Worm (Caenorhabditis elegans) whole organism, midembryonic: ENCODE data around the gene nonu-1.

Experiments
- T22C8.4 ChIP-seq: fragments of 200-800 bp; sonication (Bioruptor generic); IDR thresholded peaks from 2 replicates; pipeline ENCODE4 v1.3.6; 2022; ENCODE audit warnings: missing genetic modification characterization, missing compliant biosample characterization
- cog-1 ChIP-seq: sonication (generic microtip); optimal IDR thresholded peaks from 2 replicates; lab custom pipeline; 2016; ENCODE audit warnings: missing genetic modification characterization, missing compliant biosample characterization
- flt-1 ChIP-seq: fragments of 200-800 bp; sonication (Bioruptor generic); IDR thresholded peaks from 2 replicates; pipeline ENCODE4 v1.3.6; 2022; ENCODE audit warnings: missing genetic modification characterization, missing compliant biosample characterization
- klf-2 ChIP-seq: fragments of 200-800 bp; sonication (Bioruptor generic); conservative IDR thresholded peaks from 2 replicates; pipeline ENCODE4 v1.3.6; 2022; ENCODE audit warnings: missing genetic modification reagents, missing genetic modification characterization, missing compliant biosample characterization
- med-1 ChIP-seq: sonication (generic microtip); optimal IDR thresholded peaks from 2 replicates; lab custom pipeline; 2017; ENCODE audit warnings: missing genetic modification characterization, mild to moderate bottlenecking, missing compliant biosample characterization, antibody characterized with exemption, missing genetic modification reagents; ENCODE audit not compliant: insufficient read depth
- ref-1 ChIP-seq: fragments of 200-800 bp; sonication (Bioruptor generic); conservative IDR thresholded peaks from 2 replicates; pipeline ENCODE4 v1.3.6; 2022; ENCODE audit warnings: missing genetic modification reagents, missing genetic modification characterization, missing compliant biosample characterization
- tab-1 ChIP-seq: fragments of 200-800 bp; sonication (Bioruptor generic); IDR thresholded peaks from 2 replicates; pipeline ENCODE4 v1.3.6; 2022; ENCODE audit warnings: missing genetic modification characterization, missing compliant biosample characterization
- ztf-23 ChIP-seq: fragments of 200-800 bp; sonication (Bioruptor generic); IDR thresholded peaks from 2 replicates; pipeline ENCODE4 v1.3.6; 2022; ENCODE audit warnings: missing genetic modification reagents, missing genetic modification characterization, missing compliant biosample characterization
- ztf-29 ChIP-seq: fragments of 200-800 bp; sonication (Bioruptor generic); IDR thresholded peaks from 2 replicates; pipeline ENCODE4 v1.3.6; 2022; ENCODE audit warnings: missing genetic modification reagents, missing genetic modification characterization, missing compliant biosample characterization

nonu-1 gene

DNA sequence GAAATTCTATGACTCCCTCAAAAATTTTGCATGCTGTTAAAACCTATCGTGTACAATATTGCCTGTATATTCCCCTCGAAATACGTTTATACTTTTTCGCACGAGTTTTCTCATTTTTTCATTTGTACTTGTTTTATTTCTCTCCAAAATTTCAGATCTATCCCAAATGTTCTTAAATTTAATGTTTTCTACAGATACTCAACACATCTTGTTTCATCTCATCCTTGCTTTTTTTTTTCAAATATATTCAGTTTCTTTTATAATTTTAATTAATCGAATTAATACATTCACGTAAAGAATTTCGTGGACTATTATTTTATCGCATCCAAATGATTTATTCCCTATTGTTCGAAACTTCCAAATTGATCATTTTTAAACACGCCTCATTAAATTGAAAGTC, 5.2 kb upstream of the nonu-1 start, which contains the start of gene C35D10.8:
TSS of gene C35D10.8 (plus strand) at position 301 of the 400 bp plus-strand sequence.
- TF ChIP-seq ztf-29 (no peak), flt-1 (GFP tag; lab: Robert Waterston, UW) (no peak), cog-1 (tag; lab: Kevin White, UChicago) (no peak), T22C8.4 (GFP tag; lab: Robert Waterston, UW) (no peak), med-1 (GFP tag; lab: Kevin White, UChicago) (no peak), tab-1 (GFP tag; lab: Robert Waterston, UW) (no peak), ref-1 (GFP tag; lab: Robert Waterston, UW) (no peak), klf-2 (GFP tag; lab: Robert Waterston, UW) (no peak), ztf-23 (GFP tag; lab: Robert Waterston, UW) (no peak)

ce11 chrIII:4852025-4852424, 2.3 kb upstream of the nonu-1 start, which contains the start of gene ced-4:
Gene ced-4, plus strand, starts transcription at chrIII:4852325.
- TF ChIP-seq flt-1 (GFP tag; lab: Robert Waterston, UW) (no peak), cog-1 (tag; lab: Kevin White, UChicago) (no peak), T22C8.4 (GFP tag; lab: Robert Waterston, UW) (no peak)

ce11 chrIII:4850139-4850538, 432 bp upstream of the nonu-1 start, which contains the start of gene F26A1.1:
Gene F26A1.1, plus strand, starts transcription at chrIII:4850507.
- TF ChIP-seq tab-1 (GFP tag; lab: Robert Waterston, UW) (no peak), med-1 (GFP tag; lab: Kevin White, UChicago) (no peak), ztf-23 (GFP tag; lab: Robert Waterston, UW) (no peak), T22C8.4 (GFP tag; lab: Robert Waterston, UW) (no peak), flt-1 (GFP tag; lab: Robert Waterston, UW) (no peak), ref-1 (GFP tag; lab: Robert Waterston, UW) (no peak), ztf-29 (no peak), klf-2 (GFP tag; lab: Robert Waterston, UW) (no peak), cog-1 (tag; lab: Kevin White, UChicago) (no peak)

- no peak for TF ChIP-seq ztf-29
- TF ChIP-seq klf-2 (GFP tag; lab: Robert Waterston, UW), result no peak
- no peak for TF ChIP-seq flt-1 (GFP tag; lab: Robert Waterston, UW)
- no peak for TF ChIP-seq ref-1 (GFP tag; lab: Robert Waterston, UW)
- no peak for TF ChIP-seq ztf-23 (GFP tag; lab: Robert Waterston, UW)
- TF ChIP-seq T22C8.4 (GFP tag; lab: Robert Waterston, UW), result no peak
- no peak for TF ChIP-seq cog-1 (tag; lab: Kevin White, UChicago)
These were observed 5.4 kb downstream of the nonu-1 start, which contains the start of the genes clec-157 and fkh-5 for ce11 chrIII:4844327-4844726. Gene clec-157, minus strand, starts transcription at chrIII:4844427. Gene fkh-5, plus strand, starts transcription at chrIII:4844662.

DNA sequence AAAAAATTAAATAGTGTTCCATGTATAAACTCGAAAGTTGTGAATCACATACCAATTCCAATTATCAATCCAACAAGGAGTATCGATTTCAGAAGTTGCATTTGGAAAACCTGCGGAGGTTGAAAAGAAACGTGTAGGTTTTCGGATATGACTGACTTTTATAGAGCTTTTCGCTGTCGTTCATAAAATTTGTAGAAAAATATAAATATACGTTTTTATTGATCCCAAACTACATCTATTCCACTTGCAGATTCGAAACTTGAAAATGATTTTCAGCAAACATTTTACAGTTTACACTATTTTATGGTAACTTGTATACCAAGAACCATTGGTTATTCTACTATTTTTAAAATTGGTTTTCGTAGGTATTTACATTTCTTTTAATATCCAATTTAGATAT, 7.5 kb downstream of the nonu-1 start, which contains the start of gene clec-156:
TSS of gene clec-156 (minus strand) at position 101 of the 400 bp plus-strand sequence.
- no peak for TF ChIP-seq ref-1 (GFP tag; lab: Robert Waterston, UW)
- no peak for TF ChIP-seq tab-1 (GFP tag; lab: Robert Waterston, UW)
- TF ChIP-seq flt-1 (GFP tag; lab: Robert Waterston, UW), result no peak
- no peak for TF ChIP-seq ztf-29
- no peak for TF ChIP-seq T22C8.4 (GFP tag; lab: Robert Waterston, UW)
- no peak for TF ChIP-seq cog-1 (tag; lab: Kevin White, UChicago)
- TF ChIP-seq med-1 (GFP tag; lab: Kevin White, UChicago), result no peak
- no peak for TF ChIP-seq klf-2 (GFP tag; lab: Robert Waterston, UW)
- no peak for TF ChIP-seq ztf-23 (GFP tag; lab: Robert Waterston, UW)

- no peak for TF ChIP-seq T22C8.4 (GFP tag; lab: Robert Waterston, UW)
- no peak for TF ChIP-seq cog-1 (tag; lab: Kevin White, UChicago)
- TF ChIP-seq ref-1 (GFP tag; lab: Robert Waterston, UW), result no peak
- TF ChIP-seq flt-1 (GFP tag; lab: Robert Waterston, UW), result no peak
- no peak for TF ChIP-seq ztf-29
- TF ChIP-seq klf-2 (GFP tag; lab: Robert Waterston, UW), result no peak
- TF ChIP-seq med-1 (GFP tag; lab: Kevin White, UChicago), result no peak
These were observed 12.3 kb downstream of the nonu-1 start, which contains the start of the genes acbp-7 and F26A1.19 for ce11 chrIII:4837429-4837828. Gene acbp-7, plus strand, starts transcription at chrIII:4837729. Gene F26A1.19, plus strand, starts transcription at chrIII:4837731.

- TF ChIP-seq ref-1 (GFP tag; lab: Robert Waterston, UW) (no peak), ztf-23 (GFP tag; lab: Robert Waterston, UW) (no peak), T22C8.4 (GFP tag; lab: Robert Waterston, UW) (no peak), cog-1 (tag; lab: Kevin White, UChicago) (no peak), klf-2 (GFP tag; lab: Robert Waterston, UW) (no peak), tab-1 (GFP tag; lab: Robert Waterston, UW) (no peak), med-1 (GFP tag; lab: Kevin White, UChicago) (no peak), ztf-29 (no peak), flt-1 (GFP tag; lab: Robert Waterston, UW) (no peak)
These were observed 19.5 kb downstream of the nonu-1 start, which contains the start of gene nspd-9 for ce11 chrIII:4830207-4830606. Gene nspd-9, minus strand, starts transcription at chrIII:4830307.

- no peak for TF ChIP-seq klf-2 (GFP tag; lab: Robert Waterston, UW)
- TF ChIP-seq flt-1 (GFP tag; lab: Robert Waterston, UW), result no peak
- no peak for TF ChIP-seq ztf-23 (GFP tag; lab: Robert Waterston, UW)
- TF ChIP-seq T22C8.4 (GFP tag; lab: Robert Waterston, UW), result no peak
- TF ChIP-seq ztf-29, result no peak
- TF ChIP-seq ref-1 (GFP tag; lab: Robert Waterston, UW), result no peak
- TF ChIP-seq med-1 (GFP tag; lab: Kevin White, UChicago), result no peak
- TF ChIP-seq cog-1 (tag; lab: Kevin White, UChicago), result no peak
- no peak for TF ChIP-seq tab-1 (GFP tag; lab: Robert Waterston, UW)
These were observed 20.3 kb downstream of the nonu-1 start, which contains the start of gene F26A1.9 for ce11 chrIII:4829440-4829839. Gene F26A1.9, minus strand, starts transcription at chrIII:4829540.

- TF ChIP-seq ztf-29 (no peak), T22C8.4 (GFP tag; lab: Robert Waterston, UW) (no peak), ref-1 (GFP tag; lab: Robert Waterston, UW) (no peak), klf-2 (GFP tag; lab: Robert Waterston, UW) (no peak), cog-1 (tag; lab: Kevin White, UChicago) (no peak), med-1 (GFP tag; lab: Kevin White, UChicago) (no peak), tab-1 (GFP tag; lab: Robert Waterston, UW) (no peak), flt-1 (GFP tag; lab: Robert Waterston, UW) (no peak), ztf-23 (GFP tag; lab: Robert Waterston, UW) (no peak)
These were observed 23.1 kb downstream of the nonu-1 start, which contains the start of gene F26A1.3 for ce11 chrIII:4826606-4827005. Gene F26A1.3, plus strand, starts transcription at chrIII:4826906.
